Worm (Caenorhabditis elegans) whole organism, L3 larva: ENCODE results near the gene E02H9.3.

Source experiments
- aly-2 ChIP-seq: fragments of 150-350 bp; optimal IDR thresholded peaks from 2 replicates; lab custom pipeline; 2014; ENCODE audit warnings: missing biosample characterization, missing genetic modification characterization
- ceh-82 ChIP-seq: fragments of 150-350 bp; optimal IDR thresholded peaks from 2 replicates; lab custom pipeline; 2014; ENCODE audit warnings: missing biosample characterization, missing genetic modification characterization
- daf-12 ChIP-seq: fragments of 150-350 bp; optimal IDR thresholded peaks from 2 replicates; lab custom pipeline; 2014; ENCODE audit warnings: missing biosample characterization, missing genetic modification reagents, missing genetic modification characterization
- egl-27 ChIP-seq: sonication (generic microtip); optimal IDR thresholded peaks from 4 replicates; lab custom pipeline; 2017; ENCODE audit warnings: missing biosample characterization, missing genetic modification reagents, missing genetic modification characterization
- elt-3 ChIP-seq, 3 experiments: fragments of 150-350 bp in 1 of 3; sonication (generic microtip) in 2 of 3; optimal IDR thresholded peaks; 2 replicates in 2 of 3; 4 replicates in 1 of 3; lab custom pipeline; 2014 to 2017; ENCODE audit warnings: missing biosample characterization in 3 of 3, missing genetic modification characterization in 3 of 3
- nhr-25 ChIP-seq: sonication (generic microtip); optimal IDR thresholded peaks from 2 replicates; lab custom pipeline; 2017; ENCODE audit warnings: missing biosample characterization, missing genetic modification characterization
- pha-4 ChIP-seq: fragments of 150-350 bp; optimal IDR thresholded peaks from 2 replicates; lab custom pipeline; 2014; ENCODE audit warnings: missing biosample characterization, missing genetic modification reagents, missing genetic modification characterization
- unc-39 ChIP-seq: sonication (generic microtip); optimal IDR thresholded peaks from 4 replicates; lab custom pipeline; 2017; ENCODE audit warnings: missing biosample characterization, missing genetic modification characterization
- unc-62 ChIP-seq: fragments of 150-350 bp; sonication (generic microtip); optimal IDR thresholded peaks from 4 replicates; lab custom pipeline; 2014; ENCODE audit warnings: missing biosample characterization, missing genetic modification reagents, missing genetic modification characterization

- no peak for TF ChIP-seq ceh-82 (tag; lab: Kevin White, UChicago)
- no peak for TF ChIP-seq elt-3 (tag; optimal IDR thresholded peaks at IDR 0.05; lab: Kevin White, UChicago)
- TF ChIP-seq unc-62: no peak
- TF ChIP-seq aly-2 (tag; lab: Kevin White, UChicago): no peak
- TF ChIP-seq nhr-25 (tag; lab: Kevin White, UChicago): no peak
- TF ChIP-seq daf-12 (tag; lab: Kevin White, UChicago): no peak
- TF ChIP-seq egl-27 (tag; lab: Kevin White, UChicago): no peak
- TF ChIP-seq unc-39 (tag; lab: Kevin White, UChicago): no peak
- TF ChIP-seq pha-4 (tag; lab: Kevin White, UChicago): no peak
Measured at ce11 chrIII:2508518-2508917, 49.7 kb downstream of the E02H9.3 start, which contains the start of gene Y54F10AM.6.
